Worm (Caenorhabditis elegans): Measurements from ENCODE around the gene skpo-3.

ce11 chrII:7298197-7298682, 52.6 kb downstream of the skpo-3 start, which contains the start of gene puf-8:
- TF ChIP-seq sea-2 (GFP tag; IDR thresholded peaks at IDR 0.05): no peak
- no peak for TF ChIP-seq egl-18 (GFP tag; IDR thresholded peaks at IDR 0.05)
- no peak for TF ChIP-seq dpl-1 (GFP tag; optimal IDR thresholded peaks at IDR 0.05)
- no peak for TF ChIP-seq ceh-58 (GFP tag; IDR thresholded peaks at IDR 0.05)
- no peak for TF ChIP-seq ztf-28 (GFP tag; IDR thresholded peaks at IDR 0.05)
- TF ChIP-seq him-1 (tag; optimal IDR thresholded peaks at IDR 0.05): no peak
- no peak for TF ChIP-seq ztf-3 (GFP tag; optimal IDR thresholded peaks at IDR 0.05)
- TF ChIP-seq hlh-26 (GFP tag; conservative IDR thresholded peaks at IDR 0.05): no peak
- TF ChIP-seq ztf-26 (tag; optimal IDR thresholded peaks at IDR 0.05): no peak
- TF ChIP-seq ama-1 (optimal IDR thresholded peaks at IDR 0.05): no peak
- no peak for TF ChIP-seq ama-1 (GFP tag; optimal IDR thresholded peaks at IDR 0.05)

Data from whole organism, young adult.